Worm (Caenorhabditis elegans) whole organism, L1 larva: ENCODE results near the gene T19C9.10.

Experiments used
- ama-1 ChIP-seq: fragments of 150-350 bp; optimal IDR thresholded peaks from 2 replicates; lab custom pipeline; 2014
- ceh-63 ChIP-seq: fragments of 200-800 bp; sonication (Bioruptor generic); optimal IDR thresholded peaks from 2 replicates; lab custom pipeline; 2018; ENCODE audit warnings: mild to moderate bottlenecking, missing genetic modification characterization, missing compliant biosample characterization
- ceh-90 ChIP-seq: sonication (generic microtip); optimal IDR thresholded peaks from 2 replicates; lab custom pipeline; 2016; ENCODE audit warnings: missing genetic modification characterization, missing compliant biosample characterization
- ces-1 ChIP-seq: fragments of 150-350 bp; optimal IDR thresholded peaks from 2 replicates; lab custom pipeline; 2014; ENCODE audit warnings: missing biosample characterization, missing genetic modification reagents, missing genetic modification characterization
- dsc-1 ChIP-seq: sonication (generic microtip); optimal IDR thresholded peaks from 2 replicates; lab custom pipeline; 2016; ENCODE audit warnings: mild to moderate bottlenecking, missing genetic modification characterization, missing compliant biosample characterization
- efl-1 ChIP-seq, 4 experiments: fragments of 150-350 bp; optimal IDR thresholded peaks in 3 of 4; peaks in 1 of 4; 1 replicate in 1 of 4; 2 replicates in 3 of 4; lab custom pipeline; 2014; ENCODE audit warnings: missing biosample characterization in 2 of 4, missing genetic modification characterization in 2 of 4, missing genetic modification reagents in 2 of 4
- efl-3 ChIP-seq: fragments of 200-800 bp; sonication (Bioruptor generic); optimal IDR thresholded peaks from 2 replicates; lab custom pipeline; 2018; ENCODE audit warnings: mild to moderate bottlenecking, missing genetic modification characterization, missing compliant biosample characterization
- elt-2 ChIP-seq: sonication (generic microtip); optimal IDR thresholded peaks from 2 replicates; lab custom pipeline; 2016; ENCODE audit warnings: missing genetic modification characterization, mild to moderate bottlenecking, inconsistent platforms, missing compliant biosample characterization, missing genetic modification reagents
- fkh-10 ChIP-seq: sonication (generic microtip); optimal IDR thresholded peaks from 2 replicates; lab custom pipeline; 2017; ENCODE audit warnings: missing biosample characterization, missing genetic modification reagents, missing genetic modification characterization
- grh-1 ChIP-seq: fragments of 200-800 bp; sonication (Bioruptor generic); IDR thresholded peaks from 2 replicates; pipeline ENCODE4 v1.3.6; 2022; ENCODE audit warnings: missing genetic modification reagents, missing genetic modification characterization, missing compliant biosample characterization
- jun-1 ChIP-seq: fragments of 150-350 bp; optimal IDR thresholded peaks from 2 replicates; lab custom pipeline; 2014; ENCODE audit warnings: missing biosample characterization, missing genetic modification reagents, missing genetic modification characterization
- lin-14 ChIP-seq: fragments of 200-800 bp; sonication (Bioruptor generic); optimal IDR thresholded peaks from 2 replicates; lab custom pipeline; 2018; ENCODE audit warnings: mild to moderate bottlenecking, missing genetic modification characterization, moderate library complexity, missing compliant biosample characterization
- lin-15B ChIP-seq: fragments of 150-350 bp; sonication (generic microtip); optimal IDR thresholded peaks from 3 replicates; lab custom pipeline; 2014; ENCODE audit warnings: missing biosample characterization, missing genetic modification characterization
- lin-35 ChIP-seq, 2 experiments: fragments of 150-350 bp; optimal IDR thresholded peaks; 2 replicates each; lab custom pipeline; 2014; ENCODE audit warnings: missing biosample characterization in 2 of 2, missing genetic modification characterization in 2 of 2, missing genetic modification reagents in 2 of 2
- lin-39 ChIP-seq: fragments of 150-350 bp; optimal IDR thresholded peaks from 2 replicates; lab custom pipeline; 2014; ENCODE audit warnings: missing biosample characterization, missing genetic modification reagents, missing genetic modification characterization
- lir-3 ChIP-seq: sonication (generic microtip); optimal IDR thresholded peaks from 2 replicates; lab custom pipeline; 2016; ENCODE audit warnings: mild to moderate bottlenecking, missing genetic modification characterization, moderate library complexity, missing compliant biosample characterization; ENCODE audit not compliant: poor library complexity
- mab-9 ChIP-seq: fragments of 200-800 bp; sonication (Bioruptor generic); IDR thresholded peaks from 2 replicates; pipeline ENCODE4 v1.3.6; 2022; ENCODE audit warnings: missing genetic modification reagents, missing genetic modification characterization, missing compliant biosample characterization
- mep-1 ChIP-seq: fragments of 150-350 bp; optimal IDR thresholded peaks from 2 replicates; lab custom pipeline; 2014; ENCODE audit warnings: missing biosample characterization, missing genetic modification characterization
- nhr-11 ChIP-seq: fragments of 150-350 bp; optimal IDR thresholded peaks from 2 replicates; lab custom pipeline; 2014; ENCODE audit warnings: missing biosample characterization, missing genetic modification characterization
- nhr-12 ChIP-seq: sonication (generic microtip); optimal IDR thresholded peaks from 2 replicates; lab custom pipeline; 2017; ENCODE audit warnings: missing biosample characterization, missing genetic modification characterization
- nhr-19 ChIP-seq: fragments of 200-800 bp; sonication (Bioruptor generic); conservative IDR thresholded peaks from 2 replicates; pipeline ENCODE4 v1.3.6; 2022; ENCODE audit warnings: missing genetic modification characterization, missing compliant biosample characterization
- nhr-28 ChIP-seq: fragments of 150-350 bp; optimal IDR thresholded peaks from 2 replicates; lab custom pipeline; 2014; ENCODE audit warnings: missing biosample characterization, missing genetic modification characterization
- nhr-47 ChIP-seq: sonication (generic microtip); optimal IDR thresholded peaks from 2 replicates; lab custom pipeline; 2016; ENCODE audit warnings: mild to moderate bottlenecking, missing genetic modification characterization, moderate library complexity, missing compliant biosample characterization
- nhr-71 ChIP-seq: sonication (generic microtip); optimal IDR thresholded peaks from 2 replicates; lab custom pipeline; 2016; ENCODE audit warnings: mild to moderate bottlenecking, missing genetic modification characterization, moderate library complexity, missing compliant biosample characterization
- nhr-76 ChIP-seq: sonication (generic microtip); optimal IDR thresholded peaks from 2 replicates; lab custom pipeline; 2017; ENCODE audit warnings: missing biosample characterization, missing genetic modification characterization
- pax-3 ChIP-seq: fragments of 200-800 bp; sonication (Bioruptor generic); optimal IDR thresholded peaks from 2 replicates; lab custom pipeline; 2018; ENCODE audit warnings: mild to moderate bottlenecking, missing genetic modification characterization, moderate library complexity, missing compliant biosample characterization
- pqm-1 ChIP-seq: sonication (generic microtip); optimal IDR thresholded peaks from 3 replicates; lab custom pipeline; 2017; ENCODE audit warnings: missing biosample characterization, missing genetic modification characterization
- rnt-1 ChIP-seq: sonication (generic microtip); optimal IDR thresholded peaks from 2 replicates; lab custom pipeline; 2016; ENCODE audit warnings: mild to moderate bottlenecking, missing genetic modification characterization, moderate library complexity, missing compliant biosample characterization
- skn-1 ChIP-seq: fragments of 150-350 bp; optimal IDR thresholded peaks from 2 replicates; lab custom pipeline; 2014; ENCODE audit warnings: missing biosample characterization, missing genetic modification characterization
- snu-23 ChIP-seq: sonication (generic microtip); optimal IDR thresholded peaks from 2 replicates; lab custom pipeline; 2016; ENCODE audit warnings: missing genetic modification characterization, missing compliant biosample characterization
- sptf-1 ChIP-seq: fragments of 150-350 bp; optimal IDR thresholded peaks from 2 replicates; lab custom pipeline; 2014; ENCODE audit warnings: missing biosample characterization, missing genetic modification characterization
- swsn-7 ChIP-seq: sonication (generic microtip); optimal IDR thresholded peaks from 2 replicates; lab custom pipeline; 2016; ENCODE audit warnings: missing genetic modification characterization, missing compliant biosample characterization
- tbx-2 ChIP-seq: sonication (generic microtip); optimal IDR thresholded peaks from 2 replicates; lab custom pipeline; 2016; ENCODE audit warnings: missing genetic modification characterization, missing compliant biosample characterization
- unc-130 ChIP-seq: fragments of 150-350 bp; optimal IDR thresholded peaks from 2 replicates; lab custom pipeline; 2017; ENCODE audit warnings: missing biosample characterization, missing genetic modification characterization, inconsistent platforms
- unc-98 ChIP-seq: fragments of 200-800 bp; sonication (Bioruptor generic); IDR thresholded peaks from 2 replicates; pipeline ENCODE4 v1.3.6; 2022; ENCODE audit warnings: missing genetic modification characterization, missing compliant biosample characterization
- vab-15 ChIP-seq: sonication (generic microtip); optimal IDR thresholded peaks from 2 replicates; lab custom pipeline; 2017; ENCODE audit warnings: missing genotype, mild to moderate bottlenecking, missing genetic modification characterization, missing compliant biosample characterization
- ztf-4 ChIP-seq: fragments of 150-350 bp; optimal IDR thresholded peaks from 2 replicates; lab custom pipeline; 2014; ENCODE audit warnings: missing biosample characterization, missing genetic modification characterization

The T19C9.10 gene

DNA sequence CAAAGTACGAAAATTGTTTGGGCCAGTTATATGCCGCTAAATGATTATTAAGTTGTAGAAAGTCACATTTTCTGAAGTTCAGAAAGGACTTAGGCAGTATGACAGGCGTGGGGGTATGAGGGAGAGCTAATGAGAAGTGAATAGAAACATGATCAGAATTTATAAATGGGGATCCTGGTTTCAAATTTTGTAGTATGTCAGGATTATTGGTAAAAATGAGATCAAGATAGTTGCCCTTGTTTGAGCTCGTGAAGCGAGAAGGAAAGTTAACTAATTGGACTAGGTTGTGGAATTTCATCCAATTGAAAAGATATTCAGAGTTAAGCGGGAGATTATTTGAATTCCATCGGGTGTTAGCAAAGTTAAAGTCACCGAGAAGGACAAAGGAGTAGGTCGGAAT, 4.0 kb upstream of the T19C9.10 start:
- no peak for TF ChIP-seq swsn-7 (tag; lab: Kevin White, UChicago)
- TF ChIP-seq ceh-63 (GFP tag; lab: Kevin White, UChicago): no peak
- no peak for TF ChIP-seq skn-1 (tag; lab: Kevin White, UChicago)
- TF ChIP-seq tbx-2 (tag; lab: Kevin White, UChicago): no peak
- TF ChIP-seq mab-9: no peak
- no peak for TF ChIP-seq mep-1 (tag; lab: Kevin White, UChicago)
- TF ChIP-seq dsc-1: no peak
- no peak for TF ChIP-seq unc-130
- no peak for TF ChIP-seq ces-1 (GFP tag; lab: Kevin White, UChicago)
- TF ChIP-seq elt-2 (tag; lab: Kevin White, UChicago): no peak
- TF ChIP-seq nhr-47 (tag; lab: Kevin White, UChicago): no peak
- TF ChIP-seq lin-14 (GFP tag; lab: Kevin White, UChicago): no peak
- no peak for TF ChIP-seq unc-98 (GFP tag; lab: Robert Waterston, UW)
- no peak for TF ChIP-seq nhr-28 (tag; lab: Kevin White, UChicago)
- TF ChIP-seq jun-1: no peak

DNA sequence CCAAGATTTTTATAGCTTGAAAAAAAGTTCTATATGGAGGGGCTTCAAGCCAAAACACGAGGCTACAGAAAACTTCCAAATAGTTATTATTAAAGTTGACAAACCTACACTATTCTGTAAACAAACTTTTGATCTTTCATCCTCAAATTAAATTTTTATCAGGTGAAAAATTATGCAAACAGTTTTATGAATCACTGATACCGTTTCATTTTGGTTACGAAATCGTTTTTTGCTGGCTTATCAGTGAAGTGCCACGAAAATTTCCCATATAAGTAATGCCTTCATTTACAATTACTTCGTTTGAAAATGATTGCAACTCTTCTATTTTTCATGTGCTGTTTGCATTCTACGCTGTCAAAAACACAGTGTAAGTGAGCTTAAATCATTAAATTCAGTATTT, 2.4 kb downstream of the T19C9.10 start, which contains the start of gene T19C9.8:
T19C9.8 (plus strand) TSS at position 299 of the 400 bp plus-strand sequence.
- TF ChIP-seq ceh-90 (tag; lab: Kevin White, UChicago) (no peak), jun-1 (peak; percentile 12), lin-14 (GFP tag; lab: Kevin White, UChicago) (peak; percentile 17), tbx-2 (tag; lab: Kevin White, UChicago) (no peak), fkh-10 (GFP tag; lab: Kevin White, UChicago) (no peak), elt-2 (tag; lab: Kevin White, UChicago) (peak; percentile 94), pqm-1 (peak; percentile 1), efl-3 (GFP tag; lab: Kevin White, UChicago) (no peak), sptf-1 (tag; lab: Kevin White, UChicago) (no peak), lin-35 (GFP tag; optimal IDR thresholded peaks at IDR 0.05; lab: Kevin White, UChicago) (peak in 1 of 2 experiments; percentile 2)

- no peak for TF ChIP-seq lin-39 (tag; lab: Kevin White, UChicago)
- TF ChIP-seq ztf-4 (tag; lab: Kevin White, UChicago): no peak
- no peak for TF ChIP-seq lir-3
- peak; percentile 73 for TF ChIP-seq elt-2 (tag; lab: Kevin White, UChicago)
- TF ChIP-seq efl-1 (optimal IDR thresholded peaks at IDR 0.05; lab: Kevin White, UChicago): no peak
- no peak for TF ChIP-seq efl-1 (GFP tag; optimal IDR thresholded peaks at IDR 0.05 in 1 of 2; lab: Kevin White, UChicago)
Observed at ce11 chrV:17240579-17241277, 4.3 kb downstream of the T19C9.10 start.

DNA sequence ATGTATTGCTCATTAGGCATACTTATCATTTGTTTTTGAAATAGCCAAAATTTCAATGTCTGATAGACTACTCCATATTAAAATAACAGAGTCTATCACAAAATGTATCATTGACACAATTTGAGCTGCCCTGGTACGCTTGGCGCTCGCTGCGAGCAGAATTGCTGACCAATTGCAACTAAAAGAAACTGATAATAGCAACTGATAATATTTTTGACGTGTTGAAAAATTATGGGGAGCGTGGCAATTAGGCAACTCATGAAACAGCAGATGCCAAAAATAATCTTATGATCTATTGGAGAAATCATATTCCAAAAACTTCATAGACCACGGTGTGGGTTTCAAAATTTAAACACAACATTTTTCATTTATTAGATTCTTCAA, 4.9 kb downstream of the T19C9.10 start:
- TF ChIP-seq snu-23 (GFP tag; lab: Kevin White, UChicago) (no peak), elt-2 (tag; lab: Kevin White, UChicago) (peak; percentile 95)
- TF ChIP-seq, all 84 proteins: peak for 1

- TF ChIP-seq nhr-76 (tag; lab: Kevin White, UChicago): no peak
- no peak for TF ChIP-seq lin-14 (GFP tag; lab: Kevin White, UChicago)
- TF ChIP-seq ama-1 (lab: Kevin White, UChicago): no peak
- TF ChIP-seq nhr-19: no peak
- no peak for TF ChIP-seq ztf-4 (tag; lab: Kevin White, UChicago)
- TF ChIP-seq jun-1: no peak
- TF ChIP-seq efl-1 (optimal IDR thresholded peaks at IDR 0.05; lab: Kevin White, UChicago): no peak
- no peak for TF ChIP-seq efl-1 (GFP tag; optimal IDR thresholded peaks at IDR 0.05 in 1 of 2; lab: Kevin White, UChicago)
- no peak for TF ChIP-seq vab-15 (tag; lab: Kevin White, UChicago)
- no peak for TF ChIP-seq nhr-11 (tag; lab: Kevin White, UChicago)
- no peak for TF ChIP-seq grh-1 (GFP tag; lab: Robert Waterston, UW)
- TF ChIP-seq lin-15B (tag; lab: Kevin White, UChicago): no peak
- no peak for TF ChIP-seq nhr-12 (tag; lab: Kevin White, UChicago)
- TF ChIP-seq rnt-1 (tag; lab: Kevin White, UChicago): no peak
- TF ChIP-seq pax-3 (tag; lab: Kevin White, UChicago): no peak
- TF ChIP-seq nhr-71 (tag; lab: Kevin White, UChicago): no peak
Observed at ce11 chrV:17242552-17242951, 6.2 kb downstream of the T19C9.10 start, which contains the start of gene Y68A4B.3. TSS of gene Y68A4B.3 (minus strand) at chrV:17242652.
